Fruit fly (Drosophila melanogaster): ENCODE measurements around the gene CG33912.

CG33912 gene

DNA sequence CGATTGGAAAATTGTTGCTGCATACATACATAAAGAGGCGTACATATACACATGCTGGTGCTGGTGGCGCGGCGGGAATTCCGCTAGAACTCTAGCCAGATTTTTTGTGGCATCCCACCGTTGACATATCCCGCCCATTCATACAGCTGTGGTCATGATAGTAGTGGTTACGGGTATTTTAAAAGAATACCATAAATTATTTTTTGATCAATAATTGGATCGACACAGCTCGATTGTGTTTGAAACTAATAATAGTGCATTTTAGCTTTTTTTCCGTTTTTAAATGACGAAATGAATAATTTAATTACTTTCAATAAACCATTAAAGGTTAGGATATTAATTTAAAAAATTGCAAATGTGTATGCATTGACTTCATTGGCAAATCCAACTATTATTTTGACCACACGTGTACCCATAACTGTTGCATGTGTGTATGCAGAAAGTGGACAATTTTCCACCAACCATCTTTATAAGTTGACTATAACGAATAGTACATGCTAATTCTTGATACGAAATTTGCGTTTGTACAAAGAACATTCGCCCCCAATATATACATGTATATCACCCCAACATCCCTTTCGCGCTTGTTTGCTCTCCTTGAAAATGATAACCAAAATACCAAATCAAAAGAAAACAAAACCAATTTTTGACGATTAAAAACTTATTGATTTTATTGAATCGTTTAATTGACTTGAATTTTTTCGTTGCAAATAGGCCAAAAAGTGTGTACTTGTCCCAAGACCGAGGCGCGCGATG is 16.6 kb upstream of the CG33912 start (continued):
- TF ChIP-seq PHDP (tag; optimal IDR thresholded peaks at IDR 0.05) (peak; percentile 82), tgo (GFP tag; IDR thresholded peaks at IDR 0.05) (peak; percentile 76), Opbp (GFP tag; IDR thresholded peaks at IDR 0.05; ENCODE audit: partially characterized antibody) (0 out of 3 replicates have a peak, but pooled peaks have one; percentile 22), jumu (GFP tag; optimal IDR thresholded peaks at IDR 0.05) (peak; percentile 67), al (GFP tag; IDR thresholded peaks at IDR 0.05) (peak; percentile 55; the same call in 1 of the 2 replicates), Sry-β (GFP tag; optimal IDR thresholded peaks at IDR 0.05) (peak; percentile 97), Taf1 (GFP tag; IDR thresholded peaks at IDR 0.05) (0 out of 2 replicates have a peak, but pooled peaks have one; percentile 13), CG4707 (GFP tag; optimal IDR thresholded peaks at IDR 0.05) (peak; percentile 70), peb (GFP tag; IDR thresholded peaks at IDR 0.05) (peak; percentile 65), Meics (GFP tag; optimal IDR thresholded peaks at IDR 0.05) (peak; percentile 84), Side (GFP tag; optimal IDR thresholded peaks at IDR 0.05) (peak; percentile 49), CG3065 (GFP tag; optimal IDR thresholded peaks at IDR 0.05) (peak; percentile 82), Usf (GFP tag; optimal IDR thresholded peaks at IDR 0.05) (peak; percentile 40), jigr1 (GFP tag; IDR thresholded peaks at IDR 0.05) (peak; percentile 42; the same call in 1 of the 3 replicates), Vsx1 (GFP tag; optimal IDR thresholded peaks at IDR 0.05) (peak; percentile 79), usp (GFP tag; optimal IDR thresholded peaks at IDR 0.05) (no peak), slou (GFP tag; optimal IDR thresholded peaks at IDR 0.05) (no peak), CG6254 (GFP tag; optimal IDR thresholded peaks at IDR 0.05) (peak; percentile 80), Mad (GFP tag; optimal IDR thresholded peaks at IDR 0.05) (peak; percentile 55), Gsc (GFP tag; IDR thresholded peaks at IDR 0.05) (no peak), vnd (GFP tag; IDR thresholded peaks at IDR 0.05; ENCODE audit: partially characterized antibody) (no peak), CG2712 (tag; optimal IDR thresholded peaks at IDR 0.05) (peak; percentile 84), CG10321 (GFP tag; IDR thresholded peaks at IDR 0.05) (peak; percentile 42; the same call in 1 of the 2 replicates), CG12942 (GFP tag; optimal IDR thresholded peaks at IDR 0.05) (peak; percentile 64), tap (tag; optimal IDR thresholded peaks at IDR 0.05) (no peak), pfk (GFP tag; optimal IDR thresholded peaks at IDR 0.05) (no peak), gem (tag; optimal IDR thresholded peaks at IDR 0.05) (peak; percentile 88), fd96Cb (tag; optimal IDR thresholded peaks at IDR 0.05) (peak; percentile 73), seq (GFP tag; IDR thresholded peaks at IDR 0.05) (peak; percentile 78), CG8290 (GFP tag; optimal IDR thresholded peaks at IDR 0.05) (peak; percentile 45), CG8290 (tag; optimal IDR thresholded peaks at IDR 0.05) (peak; percentile 5 to 86), toy (GFP tag; IDR thresholded peaks at IDR 0.05) (no peak), CG31441 (GFP tag; IDR thresholded peaks at IDR 0.05) (peak; percentile 81), CG14860 (GFP tag; IDR thresholded peaks at IDR 0.05; ENCODE audit: partially characterized antibody) (no peak), CG17829 (tag; optimal IDR thresholded peaks at IDR 0.05) (peak; percentile 85), D19A (tag; optimal IDR thresholded peaks at IDR 0.05) (peak; percentile 73), Dll (GFP tag; IDR thresholded peaks at IDR 0.05; ENCODE audit: partially characterized antibody) (no peak), CG34422 (GFP tag; IDR thresholded peaks at IDR 0.05) (peak; percentile 87), CG6854 (GFP tag; optimal IDR thresholded peaks at IDR 0.05) (peak; percentile 70), Sox100B (GFP tag; optimal IDR thresholded peaks at IDR 0.05) (no peak), CG10274 (GFP tag; optimal IDR thresholded peaks at IDR 0.05) (peak; percentile 25), Sry-δ (GFP tag; optimal IDR thresholded peaks at IDR 0.05) (peak; percentile 29), amos (GFP tag; IDR thresholded peaks at IDR 0.05; ENCODE audit: partially characterized antibody) (no peak), Hmr (GFP tag; optimal IDR thresholded peaks at IDR 0.05) (peak; percentile 84), CG31224 (GFP tag; IDR thresholded peaks at IDR 0.05) (peak; percentile 60), CG9215 (GFP tag; IDR thresholded peaks at IDR 0.05) (peak; percentile 59), ara (GFP tag; IDR thresholded peaks at IDR 0.05) (peak; percentile 56; the same call in 1 of the 2 replicates), CG2116 (GFP tag; optimal IDR thresholded peaks at IDR 0.05) (peak; percentile 72), CG2202 (tag; optimal IDR thresholded peaks at IDR 0.05) (peak; percentile 48)

Measured in whole organism, embryonic.